Worm (Caenorhabditis elegans) whole organism, midembryonic: ENCODE data around the gene ung-1.

Experiments
- T22C8.4 ChIP-seq: fragments of 200-800 bp; sonication (Bioruptor generic); IDR thresholded peaks from 2 replicates; pipeline ENCODE4 v1.3.6; 2022; ENCODE audit warnings: missing genetic modification characterization, missing compliant biosample characterization
- cog-1 ChIP-seq: sonication (generic microtip); optimal IDR thresholded peaks from 2 replicates; lab custom pipeline; 2016; ENCODE audit warnings: missing genetic modification characterization, missing compliant biosample characterization
- flt-1 ChIP-seq: fragments of 200-800 bp; sonication (Bioruptor generic); IDR thresholded peaks from 2 replicates; pipeline ENCODE4 v1.3.6; 2022; ENCODE audit warnings: missing genetic modification characterization, missing compliant biosample characterization
- klf-2 ChIP-seq: fragments of 200-800 bp; sonication (Bioruptor generic); conservative IDR thresholded peaks from 2 replicates; pipeline ENCODE4 v1.3.6; 2022; ENCODE audit warnings: missing genetic modification reagents, missing genetic modification characterization, missing compliant biosample characterization
- med-1 ChIP-seq: sonication (generic microtip); optimal IDR thresholded peaks from 2 replicates; lab custom pipeline; 2017; ENCODE audit warnings: missing genetic modification characterization, mild to moderate bottlenecking, missing compliant biosample characterization, antibody characterized with exemption, missing genetic modification reagents; ENCODE audit not compliant: insufficient read depth
- ref-1 ChIP-seq: fragments of 200-800 bp; sonication (Bioruptor generic); conservative IDR thresholded peaks from 2 replicates; pipeline ENCODE4 v1.3.6; 2022; ENCODE audit warnings: missing genetic modification reagents, missing genetic modification characterization, missing compliant biosample characterization
- tab-1 ChIP-seq: fragments of 200-800 bp; sonication (Bioruptor generic); IDR thresholded peaks from 2 replicates; pipeline ENCODE4 v1.3.6; 2022; ENCODE audit warnings: missing genetic modification characterization, missing compliant biosample characterization
- ztf-23 ChIP-seq: fragments of 200-800 bp; sonication (Bioruptor generic); IDR thresholded peaks from 2 replicates; pipeline ENCODE4 v1.3.6; 2022; ENCODE audit warnings: missing genetic modification reagents, missing genetic modification characterization, missing compliant biosample characterization
- ztf-29 ChIP-seq: fragments of 200-800 bp; sonication (Bioruptor generic); IDR thresholded peaks from 2 replicates; pipeline ENCODE4 v1.3.6; 2022; ENCODE audit warnings: missing genetic modification reagents, missing genetic modification characterization, missing compliant biosample characterization

The ung-1 gene

DNA sequence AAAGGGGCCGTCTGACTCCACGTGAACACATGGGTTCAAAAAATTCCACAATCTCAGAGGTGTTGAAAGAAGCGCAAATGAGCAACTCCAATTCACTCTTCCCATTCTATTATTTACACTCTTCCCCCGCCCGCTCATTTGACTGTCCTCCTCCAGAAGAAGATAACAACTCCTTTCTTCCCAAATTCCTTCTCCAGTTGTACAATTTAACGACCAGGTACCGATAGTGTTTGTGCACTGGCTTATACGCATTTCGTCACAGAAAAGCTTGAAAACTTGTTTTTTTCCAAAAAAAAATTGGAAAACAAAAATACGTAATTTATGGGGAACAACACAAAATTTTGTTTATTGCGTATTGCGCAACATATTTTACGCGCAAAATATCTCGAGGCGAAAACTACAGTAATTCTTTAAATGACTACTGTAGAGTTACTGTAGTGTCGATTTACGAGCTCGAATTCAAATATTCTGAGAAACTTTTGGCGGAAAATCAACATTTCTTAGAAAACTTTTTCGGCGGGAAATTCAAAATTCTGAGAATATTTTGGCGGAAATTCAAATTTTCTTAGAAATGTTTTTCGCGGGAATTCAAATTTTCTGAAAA lies 24.5 kb downstream of the ung-1 start:
- TF ChIP-seq flt-1 (GFP tag; lab: Robert Waterston, UW) (no peak), med-1 (GFP tag; lab: Kevin White, UChicago) (no peak), ztf-29 (GFP tag; lab: Robert Waterston, UW) (no peak), cog-1 (tag; lab: Kevin White, UChicago) (no peak), ref-1 (GFP tag; lab: Robert Waterston, UW) (no peak), ztf-23 (GFP tag; lab: Robert Waterston, UW) (no peak), T22C8.4 (GFP tag; lab: Robert Waterston, UW) (no peak), tab-1 (GFP tag; lab: Robert Waterston, UW) (no peak), klf-2 (GFP tag; lab: Robert Waterston, UW) (no peak)

- TF ChIP-seq ztf-23 (GFP tag; lab: Robert Waterston, UW) (no peak), klf-2 (GFP tag; lab: Robert Waterston, UW) (no peak), T22C8.4 (GFP tag; lab: Robert Waterston, UW) (no peak), ztf-29 (GFP tag; lab: Robert Waterston, UW) (no peak), med-1 (GFP tag; lab: Kevin White, UChicago) (no peak), ref-1 (GFP tag; lab: Robert Waterston, UW) (no peak), flt-1 (GFP tag; lab: Robert Waterston, UW) (no peak), tab-1 (GFP tag; lab: Robert Waterston, UW) (no peak), cog-1 (tag; lab: Kevin White, UChicago) (no peak)
Measured at ce11 chrIII:11948437-11948836, 25.5 kb downstream of the ung-1 start.

DNA sequence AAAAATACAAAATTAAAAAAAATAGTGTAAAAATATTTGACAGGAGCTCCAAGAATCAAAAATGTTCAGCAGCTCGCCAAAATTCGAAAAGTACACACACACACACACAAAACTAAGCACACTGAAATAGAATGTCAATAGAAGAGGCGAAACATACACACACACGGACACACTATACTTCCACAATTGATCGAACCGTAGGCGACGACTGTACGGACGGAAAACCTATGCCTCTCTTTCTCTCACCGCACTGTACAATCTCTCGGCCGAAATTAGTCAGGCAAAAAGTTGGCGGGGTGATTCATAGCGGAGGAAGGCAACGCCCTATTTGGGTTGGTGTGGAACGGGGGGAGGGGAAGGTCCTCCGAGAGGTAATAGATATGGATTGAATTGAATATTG lies 26.4 kb downstream of the ung-1 start:
- TF ChIP-seq ztf-23 (GFP tag; lab: Robert Waterston, UW) (no peak), klf-2 (GFP tag; lab: Robert Waterston, UW) (no peak), ref-1 (GFP tag; lab: Robert Waterston, UW) (no peak), med-1 (GFP tag; lab: Kevin White, UChicago) (no peak), flt-1 (GFP tag; lab: Robert Waterston, UW) (no peak), cog-1 (tag; lab: Kevin White, UChicago) (no peak), T22C8.4 (GFP tag; lab: Robert Waterston, UW) (no peak), tab-1 (GFP tag; lab: Robert Waterston, UW) (no peak), ztf-29 (GFP tag; lab: Robert Waterston, UW) (no peak)

- no peak for TF ChIP-seq tab-1 (GFP tag; lab: Robert Waterston, UW)
- no peak for TF ChIP-seq ref-1 (GFP tag; lab: Robert Waterston, UW)
- no peak for TF ChIP-seq flt-1 (GFP tag; lab: Robert Waterston, UW)
- no peak for TF ChIP-seq med-1 (GFP tag; lab: Kevin White, UChicago)
- no peak for TF ChIP-seq ztf-23 (GFP tag; lab: Robert Waterston, UW)
- TF ChIP-seq klf-2 (GFP tag; lab: Robert Waterston, UW) = no peak
- TF ChIP-seq ztf-29 (GFP tag; lab: Robert Waterston, UW) = no peak
- no peak for TF ChIP-seq cog-1 (tag; lab: Kevin White, UChicago)
- TF ChIP-seq T22C8.4 (GFP tag; lab: Robert Waterston, UW) = no peak
Measured at ce11 chrIII:11946973-11947372, 26.9 kb downstream of the ung-1 start, which contains the start of gene Y56A3A.7. Y56A3A.7 (minus strand) TSS chrIII:11947019.

- TF ChIP-seq ztf-29 (GFP tag; lab: Robert Waterston, UW) (peak; percentile 22; the same call in 1 of the 2 replicates), ztf-23 (GFP tag; lab: Robert Waterston, UW) (0 out of 2 replicates have a peak, but pooled peaks have one; percentile 32), cog-1 (tag; lab: Kevin White, UChicago) (peak; percentile 10), tab-1 (GFP tag; lab: Robert Waterston, UW) (no peak), klf-2 (GFP tag; lab: Robert Waterston, UW) (peak; percentile 54; the same call in 1 of the 2 replicates), T22C8.4 (GFP tag; lab: Robert Waterston, UW) (peak; percentile 62), flt-1 (GFP tag; lab: Robert Waterston, UW) (peak; percentile 76), med-1 (GFP tag; lab: Kevin White, UChicago) (no peak), ref-1 (GFP tag; lab: Robert Waterston, UW) (no peak)
Measured at ce11 chrIII:11946062-11946749, 27.7 kb downstream of the ung-1 start.

DNA sequence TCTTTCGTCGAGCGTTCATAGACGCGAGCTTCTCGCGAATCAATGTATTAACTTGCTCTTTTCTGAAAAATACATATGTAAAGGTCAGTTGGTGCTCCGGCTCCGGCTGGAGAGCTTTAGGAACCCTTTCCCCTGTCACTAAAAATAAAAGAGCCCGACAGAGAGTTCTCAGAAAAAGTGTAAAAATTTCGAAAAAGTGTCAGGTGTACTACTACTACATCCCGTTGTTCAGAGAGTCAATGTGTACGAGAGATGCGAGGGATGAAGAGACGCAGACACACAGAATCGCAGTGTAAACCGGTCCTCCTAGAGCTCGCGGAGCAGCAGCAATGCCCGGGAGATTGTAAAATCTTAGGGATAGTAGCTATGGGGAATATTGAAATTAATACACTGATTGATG lies 31.2 kb downstream of the ung-1 start:
- TF ChIP-seq med-1 (GFP tag; lab: Kevin White, UChicago) (no peak), flt-1 (GFP tag; lab: Robert Waterston, UW) (no peak), cog-1 (tag; lab: Kevin White, UChicago) (peak; percentile 50)

DNA sequence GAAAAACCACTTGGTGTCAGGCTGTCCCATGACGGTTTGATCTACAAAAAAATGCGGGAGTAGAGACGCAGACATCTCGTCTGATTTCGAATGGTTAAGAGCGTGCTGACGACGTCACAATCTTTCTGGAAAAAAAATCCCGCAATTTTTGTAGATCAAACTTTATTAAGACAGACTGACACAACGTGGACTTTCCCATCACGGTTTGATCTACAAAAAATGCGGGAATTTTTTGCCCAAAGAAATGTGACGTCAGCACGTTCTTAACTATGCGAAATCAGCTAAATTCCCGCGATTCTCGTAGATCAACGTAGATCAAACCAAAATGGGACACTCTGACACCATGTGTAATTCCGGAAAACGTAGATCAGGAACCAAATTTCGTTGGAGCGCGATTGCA lies 35.4 kb downstream of the ung-1 start:
- no peak for TF ChIP-seq ztf-23 (GFP tag; lab: Robert Waterston, UW)
- no peak for TF ChIP-seq klf-2 (GFP tag; lab: Robert Waterston, UW)
- TF ChIP-seq flt-1 (GFP tag; lab: Robert Waterston, UW) = no peak
- TF ChIP-seq ref-1 (GFP tag; lab: Robert Waterston, UW) = no peak
- no peak for TF ChIP-seq tab-1 (GFP tag; lab: Robert Waterston, UW)
- no peak for TF ChIP-seq T22C8.4 (GFP tag; lab: Robert Waterston, UW)
- no peak for TF ChIP-seq med-1 (GFP tag; lab: Kevin White, UChicago)
- no peak for TF ChIP-seq cog-1 (tag; lab: Kevin White, UChicago)
- no peak for TF ChIP-seq ztf-29 (GFP tag; lab: Robert Waterston, UW)

DNA sequence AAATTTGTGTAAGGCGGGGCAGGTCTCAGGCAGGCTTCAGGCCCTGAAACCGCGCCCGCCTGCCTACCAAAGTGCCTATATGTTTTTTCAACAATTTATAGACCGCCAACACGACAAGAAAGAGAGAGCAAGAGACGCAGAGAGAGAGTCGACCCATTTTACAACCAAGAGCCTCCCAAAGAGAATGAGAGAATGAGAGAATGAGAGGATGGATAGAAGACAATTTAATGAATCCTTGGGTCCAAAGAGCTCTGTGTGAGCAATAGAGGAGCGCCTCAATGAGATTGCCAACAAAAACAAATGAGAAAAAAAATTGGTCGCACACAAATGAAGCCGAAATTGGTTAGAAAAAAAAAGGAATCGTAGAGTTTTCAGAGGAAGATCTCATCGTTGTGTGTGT lies 36.0 kb downstream of the ung-1 start:
- TF ChIP-seq T22C8.4 (GFP tag; lab: Robert Waterston, UW) (no peak), tab-1 (GFP tag; lab: Robert Waterston, UW) (no peak), cog-1 (tag; lab: Kevin White, UChicago) (no peak), klf-2 (GFP tag; lab: Robert Waterston, UW) (no peak), ztf-29 (GFP tag; lab: Robert Waterston, UW) (no peak), ztf-23 (GFP tag; lab: Robert Waterston, UW) (no peak)
